Worm (Caenorhabditis elegans) whole organism, L4/young adult: ENCODE data around the gene rib-2.

Experiments
- dao-5 ChIP-seq: sonication (generic microtip); optimal IDR thresholded peaks from 2 replicates; lab custom pipeline; 2016; ENCODE audit warnings: missing genotype, missing genetic modification characterization, moderate library complexity, missing compliant biosample characterization
- him-1 ChIP-seq: sonication (generic microtip); optimal IDR thresholded peaks from 2 replicates; lab custom pipeline; 2016; ENCODE audit warnings: missing genotype, missing genetic modification reagents, missing genetic modification characterization, missing compliant biosample characterization

ce11 chrIII:10738081-10738480 is 4.5 kb upstream of the rib-2 start:
- TF ChIP-seq him-1 (tag; lab: Kevin White, UChicago): no peak
- no peak for TF ChIP-seq dao-5 (tag; lab: Kevin White, UChicago)
